Worm (Caenorhabditis elegans) whole organism, L1 larva: ENCODE results near the gene T25B9.2.

Source experiments
- elt-3 ChIP-seq, 6 experiments: fragments of 150-350 bp in 1 of 6; sonication (generic microtip); optimal IDR thresholded peaks; 2 replicates each; lab custom pipeline; 2017 to 2018; ENCODE audit warnings: missing biosample characterization in 6 of 6, missing genetic modification characterization in 6 of 6, inconsistent platforms in 1 of 6
- fkh-10 ChIP-seq: sonication (generic microtip); optimal IDR thresholded peaks from 2 replicates; lab custom pipeline; 2017; ENCODE audit warnings: missing biosample characterization, missing genetic modification reagents, missing genetic modification characterization
- jun-1 ChIP-seq: fragments of 150-350 bp; optimal IDR thresholded peaks from 2 replicates; lab custom pipeline; 2014; ENCODE audit warnings: missing biosample characterization, missing genetic modification reagents, missing genetic modification characterization
- lin-15B ChIP-seq: fragments of 150-350 bp; sonication (generic microtip); optimal IDR thresholded peaks from 3 replicates; lab custom pipeline; 2014; ENCODE audit warnings: missing biosample characterization, missing genetic modification characterization
- rnt-1 ChIP-seq: sonication (generic microtip); optimal IDR thresholded peaks from 2 replicates; lab custom pipeline; 2016; ENCODE audit warnings: mild to moderate bottlenecking, missing genetic modification characterization, moderate library complexity, missing compliant biosample characterization
- snpc-4 ChIP-seq: fragments of 150-350 bp; optimal IDR thresholded peaks from 2 replicates; lab custom pipeline; 2014; ENCODE audit warnings: missing biosample characterization, missing genetic modification characterization
- ztf-11 ChIP-seq, 2 experiments: sonication (generic microtip); optimal IDR thresholded peaks; 2 replicates each; lab custom pipeline; 2016 to 2017; ENCODE audit warnings: missing genetic modification characterization in 2 of 2, missing biosample characterization in 1 of 2, missing compliant biosample characterization in 1 of 2

- TF ChIP-seq snpc-4 (no peak), jun-1 (tag; lab: Kevin White, UChicago) (no peak), ztf-11 (tag; optimal IDR thresholded peaks at IDR 0.05; lab: Kevin White, UChicago) (no peak), rnt-1 (tag; lab: Kevin White, UChicago) (no peak), lin-15B (no peak), fkh-10 (no peak), elt-3 (tag; optimal IDR thresholded peaks at IDR 0.05; lab: Kevin White, UChicago) (no peak)
These were observed 33.6 kb downstream of the T25B9.2 start for ce11 chrIV:10718075-10718474.
